Worm (Caenorhabditis elegans) whole organism, L4 larva: ENCODE measurements around the gene str-155.

ENCODE experiments used
- F37D6.2 ChIP-seq: sonication (generic microtip); optimal IDR thresholded peaks from 2 replicates; lab custom pipeline; 2016; ENCODE audit warnings: mild to moderate bottlenecking, missing genetic modification characterization, missing compliant biosample characterization
- F44E2.7 ChIP-seq: fragments of 200-800 bp; sonication (Bioruptor generic); IDR thresholded peaks from 2 replicates; pipeline ENCODE4 v2.1.2; 2022; ENCODE audit warnings: missing genetic modification characterization, missing compliant biosample characterization
- R02D3.7 ChIP-seq: fragments of 150-350 bp; sonication (generic microtip); optimal IDR thresholded peaks from 3 replicates; lab custom pipeline; 2014; ENCODE audit warnings: missing biosample characterization, missing genetic modification characterization
- Y105C5A.15 ChIP-seq: fragments of 200-800 bp; sonication (Bioruptor generic); IDR thresholded peaks from 2 replicates; pipeline ENCODE4 v1.3.6; 2022; ENCODE audit warnings: missing genetic modification characterization, missing compliant biosample characterization
- Y48G9A.11 ChIP-seq: fragments of 200-800 bp; sonication (Bioruptor generic); IDR thresholded peaks from 2 replicates; pipeline ENCODE4 v1.3.6; 2022; ENCODE audit warnings: missing genetic modification reagents, missing genetic modification characterization, missing compliant biosample characterization
- ZK546.5 ChIP-seq, 2 experiments: sonication (generic microtip); optimal IDR thresholded peaks; 2 replicates each; lab custom pipeline; 2017; ENCODE audit warnings: missing biosample characterization in 2 of 2, missing genetic modification characterization in 2 of 2
- aha-1 ChIP-seq: fragments of 150-350 bp; peaks from one replicate; lab custom pipeline; 2014; ENCODE audit warnings: missing biosample characterization, missing genetic modification characterization
- aly-2 ChIP-seq: sonication (generic microtip); optimal IDR thresholded peaks from 2 replicates; lab custom pipeline; 2018; ENCODE audit warnings: missing biosample characterization, missing genetic modification characterization
- ama-1 ChIP-seq: fragments of 150-350 bp; optimal IDR thresholded peaks from 2 replicates; lab custom pipeline; 2014; ENCODE audit warnings: inconsistent platforms, mixed read lengths
- attf-4 ChIP-seq: sonication (generic microtip); optimal IDR thresholded peaks from 3 replicates; lab custom pipeline; 2017; ENCODE audit warnings: missing biosample characterization, missing genetic modification characterization
- ceh-62 ChIP-seq: sonication (generic microtip); optimal IDR thresholded peaks from 2 replicates; lab custom pipeline; 2017; ENCODE audit warnings: missing biosample characterization, missing genetic modification characterization
- ceh-82 ChIP-seq: sonication (generic microtip); optimal IDR thresholded peaks from 2 replicates; lab custom pipeline; 2017; ENCODE audit warnings: missing biosample characterization, missing genetic modification characterization
- ces-1 ChIP-seq: fragments of 150-350 bp; sonication (generic microtip); optimal IDR thresholded peaks from 4 replicates; lab custom pipeline; 2014; ENCODE audit warnings: missing biosample characterization, missing genetic modification reagents, missing genetic modification characterization
- cey-2 ChIP-seq: sonication (generic microtip); optimal IDR thresholded peaks from 3 replicates; lab custom pipeline; 2017; ENCODE audit warnings: missing genetic modification characterization, mild to moderate bottlenecking, missing compliant biosample characterization, antibody characterized with exemption, borderline replicate concordance; ENCODE audit not compliant: insufficient read depth
- daf-12 ChIP-seq: fragments of 150-350 bp; optimal IDR thresholded peaks from 2 replicates; lab custom pipeline; 2014; ENCODE audit warnings: missing biosample characterization, missing genetic modification reagents, missing genetic modification characterization
- daf-16 ChIP-seq, 3 experiments: sonication (generic microtip); optimal IDR thresholded peaks; 2 replicates each; lab custom pipeline; 2016 to 2017; ENCODE audit warnings: missing genetic modification characterization in 3 of 3, missing genetic modification reagents in 3 of 3, mild to moderate bottlenecking in 2 of 3, missing compliant biosample characterization in 2 of 3, missing biosample characterization in 1 of 3, moderate library complexity in 1 of 3
- daf-8 ChIP-seq: fragments of 200-800 bp; sonication (Bioruptor generic); IDR thresholded peaks from 2 replicates; pipeline ENCODE4 v1.3.6; 2022; ENCODE audit warnings: missing genetic modification characterization, missing compliant biosample characterization
- dpl-1 ChIP-seq: fragments of 150-350 bp; optimal IDR thresholded peaks from 2 replicates; lab custom pipeline; 2014; ENCODE audit warnings: missing biosample characterization, missing genetic modification reagents, missing genetic modification characterization
- dve-1 ChIP-seq: sonication (generic microtip); optimal IDR thresholded peaks from 2 replicates; lab custom pipeline; 2017; ENCODE audit warnings: antibody characterized with exemption, mild to moderate bottlenecking, missing genetic modification characterization, missing compliant biosample characterization; ENCODE audit not compliant: insufficient read depth
- fkh-10 ChIP-seq: fragments of 150-350 bp; optimal IDR thresholded peaks from 2 replicates; lab custom pipeline; 2014; ENCODE audit warnings: missing biosample characterization, missing genetic modification reagents, missing genetic modification characterization
- fos-1 ChIP-seq: fragments of 150-350 bp; optimal IDR thresholded peaks from 2 replicates; lab custom pipeline; 2014; ENCODE audit warnings: missing biosample characterization, missing genetic modification characterization
- hif-1 ChIP-seq, 2 experiments: sonication (generic microtip); optimal IDR thresholded peaks; 2 replicates each; lab custom pipeline; 2016 to 2017; ENCODE audit warnings: missing compliant biosample characterization in 2 of 2, missing genetic modification characterization in 2 of 2, missing genetic modification reagents in 2 of 2, missing genotype in 2 of 2, mild to moderate bottlenecking in 1 of 2
- hmg-1.1 ChIP-seq: fragments of 200-800 bp; sonication (Bioruptor generic); IDR thresholded peaks from 2 replicates; pipeline ENCODE4 v1.3.6; 2022; ENCODE audit warnings: missing genetic modification reagents, missing genetic modification characterization, missing compliant biosample characterization
- jun-1 ChIP-seq: fragments of 150-350 bp; optimal IDR thresholded peaks from 2 replicates; lab custom pipeline; 2014; ENCODE audit warnings: missing biosample characterization, missing genetic modification reagents, missing genetic modification characterization
- lin-15B ChIP-seq: fragments of 150-350 bp; sonication (generic microtip); optimal IDR thresholded peaks from 3 replicates; lab custom pipeline; 2014; ENCODE audit warnings: missing biosample characterization, missing genetic modification characterization
- lin-38 ChIP-seq: fragments of 200-800 bp; sonication (Bioruptor generic); IDR thresholded peaks from 2 replicates; pipeline ENCODE4 v1.3.6; 2022; ENCODE audit warnings: missing genetic modification reagents, missing genetic modification characterization, missing compliant biosample characterization
- madf-9 ChIP-seq: fragments of 200-800 bp; sonication (Bioruptor generic); conservative IDR thresholded peaks from 2 replicates; pipeline ENCODE4 v1.3.6; 2022; ENCODE audit warnings: missing genetic modification reagents, missing genetic modification characterization, missing compliant biosample characterization
- nhr-111 ChIP-seq: fragments of 200-800 bp; sonication (Bioruptor generic); optimal IDR thresholded peaks from 2 replicates; lab custom pipeline; 2018; ENCODE audit warnings: mild to moderate bottlenecking, missing genetic modification characterization, missing compliant biosample characterization
- nhr-25 ChIP-seq: sonication (generic microtip); optimal IDR thresholded peaks from 2 replicates; lab custom pipeline; 2017; ENCODE audit warnings: missing genetic modification characterization, mild to moderate bottlenecking, missing compliant biosample characterization, antibody characterized with exemption, moderate library complexity, borderline replicate concordance; ENCODE audit not compliant: insufficient read depth
- nhr-48 ChIP-seq: sonication (generic microtip); optimal IDR thresholded peaks from 2 replicates; lab custom pipeline; 2016; ENCODE audit warnings: mild to moderate bottlenecking, missing genetic modification characterization, missing compliant biosample characterization
- nhr-6 ChIP-seq: fragments of 150-350 bp; optimal IDR thresholded peaks from 2 replicates; lab custom pipeline; 2014; ENCODE audit warnings: missing biosample characterization, missing genetic modification characterization
- nhr-77 ChIP-seq: fragments of 150-350 bp; optimal IDR thresholded peaks from 2 replicates; lab custom pipeline; 2014; ENCODE audit warnings: missing biosample characterization, missing genetic modification characterization
- php-3 ChIP-seq: fragments of 200-800 bp; sonication (Bioruptor generic); IDR thresholded peaks from 2 replicates; pipeline ENCODE4 v1.3.6; 2022; ENCODE audit warnings: missing genetic modification reagents, missing genetic modification characterization, missing compliant biosample characterization
- pqm-1 ChIP-seq: sonication (generic microtip); optimal IDR thresholded peaks from 2 replicates; lab custom pipeline; 2017; ENCODE audit warnings: missing biosample characterization, missing genetic modification characterization
- rbr-2 ChIP-seq: sonication (generic microtip); optimal IDR thresholded peaks from 2 replicates; lab custom pipeline; 2016; ENCODE audit warnings: missing genotype, missing genetic modification characterization, missing compliant biosample characterization
- sdz-12 ChIP-seq: fragments of 200-800 bp; sonication (Bioruptor generic); optimal IDR thresholded peaks from 2 replicates; lab custom pipeline; 2018; ENCODE audit warnings: mild to moderate bottlenecking, missing genetic modification characterization, missing compliant biosample characterization
- set-16 ChIP-seq: fragments of 200-800 bp; sonication (Bioruptor generic); IDR thresholded peaks from 2 replicates; pipeline ENCODE4 v1.3.6; 2022; ENCODE audit warnings: missing genetic modification reagents, missing genetic modification characterization, missing compliant biosample characterization
- skn-1 ChIP-seq: fragments of 150-350 bp; optimal IDR thresholded peaks from 2 replicates; lab custom pipeline; 2014; ENCODE audit warnings: missing biosample characterization, missing genetic modification characterization
- spr-1 ChIP-seq: sonication (generic microtip); optimal IDR thresholded peaks from 2 replicates; lab custom pipeline; 2016; ENCODE audit warnings: mild to moderate bottlenecking, missing genetic modification characterization, missing compliant biosample characterization
- tag-97 ChIP-seq: fragments of 200-800 bp; sonication (Bioruptor generic); IDR thresholded peaks from 2 replicates; pipeline ENCODE4 v1.3.6; 2022; ENCODE audit warnings: missing genetic modification characterization, missing compliant biosample characterization
- vab-7 ChIP-seq: fragments of 200-800 bp; sonication (Bioruptor generic); IDR thresholded peaks from 2 replicates; pipeline ENCODE4 v1.3.6; 2022; ENCODE audit warnings: missing genetic modification reagents, missing genetic modification characterization, missing compliant biosample characterization
- zip-11 ChIP-seq: fragments of 200-800 bp; sonication (Bioruptor generic); IDR thresholded peaks from 2 replicates; pipeline ENCODE4 v1.3.6; 2022; ENCODE audit warnings: missing genetic modification characterization, missing compliant biosample characterization
- zip-2 ChIP-seq: fragments of 150-350 bp; optimal IDR thresholded peaks from 2 replicates; lab custom pipeline; 2014; ENCODE audit warnings: missing biosample characterization, missing genetic modification characterization
- ztf-7 ChIP-seq: fragments of 150-350 bp; optimal IDR thresholded peaks from 2 replicates; lab custom pipeline; 2014; ENCODE audit warnings: missing biosample characterization, missing genetic modification characterization

str-155 gene

DNA sequence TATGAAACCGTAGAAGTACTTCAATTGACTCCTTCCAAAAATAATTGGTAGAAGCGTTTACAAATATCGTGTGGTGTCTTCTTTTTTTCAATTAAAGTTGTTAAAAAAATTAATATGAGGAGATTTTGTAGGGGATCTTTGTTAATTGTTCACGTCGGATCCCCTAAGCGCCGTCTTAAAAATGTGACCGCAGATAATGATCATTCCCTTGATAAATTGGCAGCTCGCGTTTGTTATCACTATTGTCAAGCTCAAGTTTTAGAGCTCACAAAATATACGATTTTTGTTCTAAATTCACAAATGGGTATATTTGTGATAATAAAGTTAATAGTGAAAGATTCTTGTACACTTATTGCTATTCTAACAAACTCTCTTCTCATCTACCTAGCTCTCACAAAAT is 6.8 kb upstream of the str-155 start, which contains the start of gene str-159:
str-159 (plus strand) TSS at position 301 of the 400 bp plus-strand sequence.
- TF ChIP-seq hif-1 (tag; optimal IDR thresholded peaks at IDR 0.05; lab: Kevin White, UChicago): no peak
- TF ChIP-seq zip-11: no peak
- no peak for TF ChIP-seq madf-9 (GFP tag; lab: Robert Waterston, UW)
- no peak for TF ChIP-seq nhr-25
- no peak for TF ChIP-seq pqm-1 (tag; lab: Kevin White, UChicago)

DNA sequence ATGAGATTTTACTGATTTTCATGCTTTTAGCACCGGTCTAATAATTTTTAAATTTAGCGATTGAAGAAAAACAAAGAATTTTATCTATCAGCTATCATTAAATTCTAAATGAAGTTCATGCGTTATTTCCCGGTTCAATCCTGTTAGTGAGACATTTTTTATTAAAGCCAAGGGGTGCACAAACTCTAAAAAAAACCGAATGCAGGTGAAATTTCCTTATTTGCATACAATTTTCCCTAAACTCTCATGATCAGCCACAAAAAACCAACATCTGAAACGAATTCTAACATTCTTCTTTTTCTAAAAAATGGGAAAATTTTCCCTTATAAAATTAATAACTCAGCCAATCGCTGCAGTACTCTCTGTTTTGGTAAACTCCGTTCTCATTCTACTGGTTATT is 2.7 kb upstream of the str-155 start, which contains the start of gene str-156:
str-156 (plus strand) TSS at position 301 of the 400 bp plus-strand sequence.
- TF ChIP-seq F44E2.7 (GFP tag; lab: Robert Waterston, UW) (no peak), lin-38 (GFP tag; lab: Robert Waterston, UW) (no peak), dpl-1 (GFP tag; lab: Kevin White, UChicago) (no peak), ZK546.5 (tag; optimal IDR thresholded peaks at IDR 0.05; lab: Kevin White, UChicago) (no peak), ama-1 (lab: Kevin White, UChicago) (no peak), ceh-62 (tag; lab: Kevin White, UChicago) (no peak), nhr-77 (tag; lab: Kevin White, UChicago) (no peak), hmg-1.1 (no peak), R02D3.7 (tag; lab: Kevin White, UChicago) (no peak), spr-1 (tag; lab: Kevin White, UChicago) (no peak), ces-1 (GFP tag; lab: Kevin White, UChicago) (no peak), daf-8 (no peak), skn-1 (tag; lab: Kevin White, UChicago) (no peak), nhr-25 (no peak), nhr-6 (tag; lab: Kevin White, UChicago) (no peak), dve-1 (tag; lab: Kevin White, UChicago) (no peak), lin-15B (tag; lab: Kevin White, UChicago) (no peak), set-16 (no peak)

DNA sequence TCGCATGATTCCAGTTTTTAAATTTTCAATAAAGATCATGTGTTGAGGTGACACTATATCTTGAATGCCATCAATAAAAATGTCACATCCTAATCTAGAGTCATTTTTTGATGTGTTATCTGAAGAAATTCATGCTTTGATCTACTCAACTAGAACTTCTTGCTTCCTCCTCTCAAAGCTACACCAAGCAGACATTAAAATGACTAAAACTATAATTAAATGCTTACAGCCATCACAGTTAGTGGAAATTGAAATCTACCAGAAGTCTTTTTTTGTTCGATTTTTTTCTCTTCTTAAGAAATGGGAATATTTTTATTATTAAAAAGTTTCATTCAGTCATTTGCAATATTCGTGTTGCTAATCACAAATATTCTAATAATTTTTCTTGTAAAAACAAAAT is 2.0 kb downstream of the str-155 start, which contains the start of gene str-158:
str-158 (plus strand) TSS at position 301 of the 400 bp plus-strand sequence.
- TF ChIP-seq aly-2 (tag; lab: Kevin White, UChicago): no peak
- TF ChIP-seq ceh-82 (tag; lab: Kevin White, UChicago): no peak

DNA sequence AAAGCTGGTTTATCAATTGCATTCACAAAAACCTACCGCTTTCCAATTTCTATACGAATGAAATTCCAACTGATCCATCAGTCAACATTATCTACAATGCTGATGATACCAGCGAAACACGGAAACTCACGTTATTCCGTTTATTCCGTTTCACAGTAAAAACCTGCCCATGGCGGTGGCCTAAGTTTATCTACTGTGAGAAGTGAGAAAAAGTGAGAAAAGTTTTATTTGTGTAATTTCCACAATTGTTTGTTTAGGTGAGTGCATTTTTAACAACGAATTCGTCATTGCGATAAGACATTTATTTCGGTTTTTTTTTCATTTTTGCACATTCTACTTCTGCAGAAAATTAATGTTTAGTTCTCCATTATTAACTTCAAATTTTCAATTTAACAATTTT is 14.3 kb downstream of the str-155 start, which contains the start of gene Y9C9A.8:
Y9C9A.8 (plus strand) TSS at position 301 of the 400 bp plus-strand sequence.
- TF ChIP-seq nhr-111 (GFP tag; lab: Kevin White, UChicago) (no peak), daf-16 (GFP tag; optimal IDR thresholded peaks at IDR 0.05; lab: Kevin White, UChicago) (no peak), daf-16 (tag; optimal IDR thresholded peaks at IDR 0.05; lab: Kevin White, UChicago) (peak; percentile 30)

DNA sequence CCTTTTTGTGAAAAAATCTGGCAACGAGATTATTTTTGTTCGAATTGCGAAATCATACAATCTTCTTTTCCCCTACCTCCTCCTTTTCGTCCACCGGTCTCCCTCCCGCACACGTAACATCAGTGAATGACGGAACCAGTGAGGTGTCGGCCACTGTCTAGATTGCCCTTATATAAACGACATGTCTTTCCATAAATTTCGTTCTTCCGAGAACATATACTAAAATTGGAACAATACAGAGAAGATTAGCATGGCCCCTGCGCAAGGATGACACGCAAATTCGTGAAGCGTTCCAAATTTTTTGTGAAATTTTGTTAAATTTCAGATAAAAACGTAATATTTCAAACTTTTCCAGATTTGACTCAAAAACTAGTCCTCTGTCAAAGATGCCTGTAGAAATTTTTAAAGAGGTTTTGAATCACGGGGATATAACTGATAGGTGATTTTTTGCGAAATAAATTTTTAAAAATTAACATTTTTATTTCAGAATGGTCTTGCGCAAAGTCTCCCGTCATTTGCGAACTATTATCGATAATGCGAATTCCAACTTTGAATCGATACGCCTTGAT is 15.0 kb downstream of the str-155 start:
- no peak for TF ChIP-seq nhr-48
- TF ChIP-seq tag-97 (GFP tag; lab: Robert Waterston, UW): no peak
- no peak for TF ChIP-seq vab-7
- no peak; the same call in 1 of the 2 replicates for TF ChIP-seq php-3 (GFP tag; lab: Robert Waterston, UW)
- TF ChIP-seq fkh-10 (GFP tag; lab: Kevin White, UChicago): no peak
- no peak for TF ChIP-seq fos-1 (tag; lab: Kevin White, UChicago)
- TF ChIP-seq cey-2 (tag; lab: Kevin White, UChicago): no peak
- peak; percentile 41 for TF ChIP-seq ztf-7
- no peak for TF ChIP-seq F37D6.2 (tag; lab: Kevin White, UChicago)
- no peak for TF ChIP-seq rbr-2
- no peak for TF ChIP-seq jun-1 (tag; lab: Kevin White, UChicago)
- TF ChIP-seq Y105C5A.15 (GFP tag; lab: Robert Waterston, UW): no peak
- TF ChIP-seq daf-16 (GFP tag; optimal IDR thresholded peaks at IDR 0.05; lab: Kevin White, UChicago): peak in 1 of 2 experiments; percentile 56
- TF ChIP-seq daf-16 (tag; optimal IDR thresholded peaks at IDR 0.05; lab: Kevin White, UChicago): peak; percentile 48
- TF ChIP-seq attf-4 (tag; lab: Kevin White, UChicago): no peak
- peak; percentile 74; the same call in 1 of the 2 replicates for TF ChIP-seq Y48G9A.11
- no peak for TF ChIP-seq sdz-12 (GFP tag; lab: Kevin White, UChicago)
- no peak for TF ChIP-seq zip-2 (tag; lab: Kevin White, UChicago)
- no peak for TF ChIP-seq F44E2.7 (GFP tag; lab: Robert Waterston, UW)
- TF ChIP-seq hmg-1.1: no peak
- no peak for TF ChIP-seq daf-12 (tag; lab: Kevin White, UChicago)
- no peak for TF ChIP-seq hif-1 (tag; optimal IDR thresholded peaks at IDR 0.05; lab: Kevin White, UChicago)
- TF ChIP-seq aha-1 (tag; lab: Kevin White, UChicago): peak; percentile 61
